Worm (Caenorhabditis elegans): ENCODE results near the gene mig-38.

Gene mig-38

ce11 chrIV:11578492-11578891 is 15.6 kb upstream of the mig-38 start, which contains the start of gene rib-1:
rib-1 (plus strand) TSS chrIV:11578792.
- no peak for TF ChIP-seq F49E8.2 (tag; optimal IDR thresholded peaks at IDR 0.05; ENCODE audit: insufficient read depth)
- no peak for TF ChIP-seq nhr-120 (GFP tag; IDR thresholded peaks at IDR 0.05)
- no peak for TF ChIP-seq nhr-90 (tag; optimal IDR thresholded peaks at IDR 0.05)
- TF ChIP-seq somi-1 (GFP tag; optimal IDR thresholded peaks at IDR 0.05) = no peak
- no peak for TF ChIP-seq him-1 (tag; optimal IDR thresholded peaks at IDR 0.05)
- no peak for TF ChIP-seq sdz-38 (tag; optimal IDR thresholded peaks at IDR 0.05)
- no peak for TF ChIP-seq ceh-58 (GFP tag; IDR thresholded peaks at IDR 0.05)
- TF ChIP-seq Y95B8A.8 (GFP tag; IDR thresholded peaks at IDR 0.05) = no peak
- TF ChIP-seq zim-3 (tag; optimal IDR thresholded peaks at IDR 0.05) = no peak
- no peak for TF ChIP-seq athp-1 (tag; optimal IDR thresholded peaks at IDR 0.05)
- no peak for TF ChIP-seq F57A8.1 (GFP tag; optimal IDR thresholded peaks at IDR 0.05)
- no peak for TF ChIP-seq T07F8.4 (tag; optimal IDR thresholded peaks at IDR 0.05)
- TF ChIP-seq Y53F4B.3 (GFP tag; IDR thresholded peaks at IDR 0.05) = no peak
- no peak for TF ChIP-seq K12H6.12 (tag; optimal IDR thresholded peaks at IDR 0.05)
- TF ChIP-seq Y56A3A.18 (GFP tag; IDR thresholded peaks at IDR 0.05) = no peak
- no peak for TF ChIP-seq mes-4 (tag; optimal IDR thresholded peaks at IDR 0.05)
- no peak for TF ChIP-seq ceh-91 (GFP tag; IDR thresholded peaks at IDR 0.05)
- no peak for TF ChIP-seq ztf-25 (GFP tag; IDR thresholded peaks at IDR 0.05)
- TF ChIP-seq bed-1 (GFP tag; IDR thresholded peaks at IDR 0.05) = no peak
- no peak for TF ChIP-seq F10E7.11 (tag; optimal IDR thresholded peaks at IDR 0.05)

ce11 chrIV:11582450-11583166 is 11.4 kb upstream of the mig-38 start:
- TF ChIP-seq ccch-3 (GFP tag; optimal IDR thresholded peaks at IDR 0.05) = no peak
- TF ChIP-seq snpc-4 (GFP tag; optimal IDR thresholded peaks at IDR 0.05) = no peak
- no peak for TF ChIP-seq snpc-4 (tag; optimal IDR thresholded peaks at IDR 0.05)
- TF ChIP-seq aptf-2 (GFP tag; conservative IDR thresholded peaks at IDR 0.05) = no peak
- TF ChIP-seq F57C9.4 (tag; optimal IDR thresholded peaks at IDR 0.05) = no peak
- no peak for TF ChIP-seq athp-1 (tag; optimal IDR thresholded peaks at IDR 0.05)
- TF ChIP-seq D2030.7 (GFP tag; IDR thresholded peaks at IDR 0.05) = no peak
- TF ChIP-seq sdz-38 (tag; optimal IDR thresholded peaks at IDR 0.05) = no peak
- peak; percentile 49; the same call in 1 of the 2 replicates for TF ChIP-seq egrh-3 (GFP tag; IDR thresholded peaks at IDR 0.05)
- TF ChIP-seq die-1 (tag; optimal IDR thresholded peaks at IDR 0.05) = no peak
- TF ChIP-seq nhr-80 (tag; optimal IDR thresholded peaks at IDR 0.05) = peak; percentile 6
- peak; percentile 84 for TF ChIP-seq zfh-2 (GFP tag; conservative IDR thresholded peaks at IDR 0.05)
- no peak for TF ChIP-seq dox-1 (GFP tag; IDR thresholded peaks at IDR 0.05)
- no peak for TF ChIP-seq F52B5.7 (tag; optimal IDR thresholded peaks at IDR 0.05)

- TF ChIP-seq let-607 (tag; optimal IDR thresholded peaks at IDR 0.05) (no peak), madf-3 (GFP tag; IDR thresholded peaks at IDR 0.05) (0 out of 2 replicates have a peak, but pooled peaks have one; percentile 60), hsf-1 (GFP tag; IDR thresholded peaks at IDR 0.05) (no peak), dox-1 (GFP tag; IDR thresholded peaks at IDR 0.05) (no peak), bed-1 (GFP tag; IDR thresholded peaks at IDR 0.05) (0 out of 2 replicates have a peak, but pooled peaks have one; percentile 57), somi-1 (GFP tag; optimal IDR thresholded peaks at IDR 0.05) (no peak), mel-28 (tag; optimal IDR thresholded peaks at IDR 0.05; ENCODE audit: borderline replicate concordance) (no peak), ekl-4 (GFP tag; IDR thresholded peaks at IDR 0.05) (0 out of 2 replicates have a peak, but pooled peaks have one; percentile 16), madf-10 (tag; optimal IDR thresholded peaks at IDR 0.05) (no peak), nfya-2 (GFP tag; IDR thresholded peaks at IDR 0.05) (0 out of 2 replicates have a peak, but pooled peaks have one; percentile 18), B0035.1 (tag; optimal IDR thresholded peaks at IDR 0.05) (no peak), egl-44 (GFP tag; IDR thresholded peaks at IDR 0.05) (0 out of 2 replicates have a peak, but pooled peaks have one; percentile 47), ztf-3 (GFP tag; optimal IDR thresholded peaks at IDR 0.05) (no peak), akir-1 (GFP tag; optimal IDR thresholded peaks at IDR 0.05) (no peak), chd-7 (tag; optimal IDR thresholded peaks at IDR 0.05) (no peak), ama-1 (optimal IDR thresholded peaks at IDR 0.05) (no peak), ama-1 (GFP tag; optimal IDR thresholded peaks at IDR 0.05) (no peak), cebp-2 (GFP tag; IDR thresholded peaks at IDR 0.05) (no peak)
These were observed 10.1 kb upstream of the mig-38 start, which contains the start of gene F12F6.1 for ce11 chrIV:11583906-11584378. F12F6.1 (plus strand) TSS chrIV:11583956.
